Worm (Caenorhabditis elegans) whole organism, mixed stage, embryonic: Measurements from ENCODE around the gene toh-1.

Source experiments
- M03D4.4 ChIP-seq: sonication (generic microtip); optimal IDR thresholded peaks from 2 replicates; lab custom pipeline; 2017; ENCODE audit warnings: mild to moderate bottlenecking, missing genetic modification characterization, missing compliant biosample characterization
- ces-1 ChIP-seq: fragments of 150-350 bp; optimal IDR thresholded peaks from 2 replicates; lab custom pipeline; 2014; ENCODE audit warnings: missing biosample characterization, missing genetic modification reagents, missing genetic modification characterization
- lin-13 ChIP-seq: fragments of 150-350 bp; optimal IDR thresholded peaks from 2 replicates; lab custom pipeline; 2014; ENCODE audit warnings: missing biosample characterization, missing genetic modification characterization
- pha-4 ChIP-seq: fragments of 150-350 bp; optimal IDR thresholded peaks from 2 replicates; lab custom pipeline; 2018; ENCODE audit warnings: missing biosample characterization, missing genetic modification reagents, missing genetic modification characterization
- zip-8 ChIP-seq: fragments of 150-350 bp; optimal IDR thresholded peaks from 2 replicates; lab custom pipeline; 2014; ENCODE audit warnings: missing biosample characterization, missing genetic modification characterization

- TF ChIP-seq ces-1 (GFP tag; lab: Kevin White, UChicago) (no peak), pha-4 (tag; lab: Kevin White, UChicago) (no peak), lin-13 (tag; lab: Kevin White, UChicago) (no peak), zip-8 (tag; lab: Kevin White, UChicago) (peak; percentile 34), M03D4.4 (tag; lab: Kevin White, UChicago) (no peak)
These were observed 43.4 kb downstream of the toh-1 start, which contains the start of gene C44F1.1 for ce11 chrIII:3765460-3765859.
